Worm (Caenorhabditis elegans) whole organism, L4 larva: ENCODE data around the gene F28D1.6.

Experiments
- D1046.2 ChIP-seq: fragments of 200-800 bp; sonication (Bioruptor generic); IDR thresholded peaks from 2 replicates; pipeline ENCODE4 v1.3.6; 2022; ENCODE audit warnings: missing genetic modification characterization, missing compliant biosample characterization
- F10B5.3 ChIP-seq: sonication (generic microtip); optimal IDR thresholded peaks from 2 replicates; lab custom pipeline; 2016; ENCODE audit warnings: mild to moderate bottlenecking, missing genetic modification characterization, missing compliant biosample characterization
- F26F4.8 ChIP-seq: fragments of 200-800 bp; sonication (Bioruptor generic); conservative IDR thresholded peaks from 2 replicates; pipeline ENCODE4 v1.3.6; 2022; ENCODE audit warnings: missing genetic modification characterization, missing compliant biosample characterization
- F37D6.2 ChIP-seq: sonication (generic microtip); optimal IDR thresholded peaks from 2 replicates; lab custom pipeline; 2016; ENCODE audit warnings: mild to moderate bottlenecking, missing genetic modification characterization, missing compliant biosample characterization
- Y105C5A.15 ChIP-seq: fragments of 200-800 bp; sonication (Bioruptor generic); IDR thresholded peaks from 2 replicates; pipeline ENCODE4 v1.3.6; 2022; ENCODE audit warnings: missing genetic modification characterization, missing compliant biosample characterization
- ZK546.5 ChIP-seq, 2 experiments: sonication (generic microtip); optimal IDR thresholded peaks; 2 replicates each; lab custom pipeline; 2017; ENCODE audit warnings: missing biosample characterization in 2 of 2, missing genetic modification characterization in 2 of 2
- ama-1 ChIP-seq: fragments of 150-350 bp; optimal IDR thresholded peaks from 2 replicates; lab custom pipeline; 2014; ENCODE audit warnings: inconsistent platforms, mixed read lengths
- arid-1 ChIP-seq: fragments of 200-800 bp; sonication (Bioruptor generic); conservative IDR thresholded peaks from 2 replicates; pipeline ENCODE4 v1.3.6; 2022; ENCODE audit warnings: missing genetic modification reagents, missing genetic modification characterization, missing compliant biosample characterization
- attf-4 ChIP-seq: sonication (generic microtip); optimal IDR thresholded peaks from 3 replicates; lab custom pipeline; 2017; ENCODE audit warnings: missing biosample characterization, missing genetic modification characterization
- ceh-28 ChIP-seq: fragments of 150-350 bp; optimal IDR thresholded peaks from 2 replicates; lab custom pipeline; 2014; ENCODE audit warnings: missing biosample characterization, missing genetic modification reagents, missing genetic modification characterization
- ceh-62 ChIP-seq: sonication (generic microtip); optimal IDR thresholded peaks from 2 replicates; lab custom pipeline; 2017; ENCODE audit warnings: missing biosample characterization, missing genetic modification characterization
- cey-2 ChIP-seq: sonication (generic microtip); optimal IDR thresholded peaks from 3 replicates; lab custom pipeline; 2017; ENCODE audit warnings: missing genetic modification characterization, mild to moderate bottlenecking, missing compliant biosample characterization, antibody characterized with exemption, borderline replicate concordance; ENCODE audit not compliant: insufficient read depth
- daf-16 ChIP-seq, 3 experiments: sonication (generic microtip); optimal IDR thresholded peaks; 2 replicates each; lab custom pipeline; 2016 to 2017; ENCODE audit warnings: missing genetic modification characterization in 3 of 3, missing genetic modification reagents in 3 of 3, mild to moderate bottlenecking in 2 of 3, missing compliant biosample characterization in 2 of 3, missing biosample characterization in 1 of 3, moderate library complexity in 1 of 3
- dmd-6 ChIP-seq: fragments of 200-800 bp; sonication (Bioruptor generic); IDR thresholded peaks from 2 replicates; pipeline ENCODE4 v1.3.6; 2022; ENCODE audit warnings: missing genetic modification reagents, missing genetic modification characterization, missing compliant biosample characterization
- dpl-1 ChIP-seq: fragments of 150-350 bp; optimal IDR thresholded peaks from 2 replicates; lab custom pipeline; 2014; ENCODE audit warnings: missing biosample characterization, missing genetic modification reagents, missing genetic modification characterization
- duxl-1 ChIP-seq: sonication (generic microtip); optimal IDR thresholded peaks from 2 replicates; lab custom pipeline; 2016; ENCODE audit warnings: mild to moderate bottlenecking, missing genetic modification characterization, moderate library complexity, missing compliant biosample characterization; ENCODE audit not compliant: poor library complexity
- fos-1 ChIP-seq: fragments of 150-350 bp; optimal IDR thresholded peaks from 2 replicates; lab custom pipeline; 2014; ENCODE audit warnings: missing biosample characterization, missing genetic modification characterization
- hif-1 ChIP-seq, 2 experiments: sonication (generic microtip); optimal IDR thresholded peaks; 2 replicates each; lab custom pipeline; 2016 to 2017; ENCODE audit warnings: missing compliant biosample characterization in 2 of 2, missing genetic modification characterization in 2 of 2, missing genetic modification reagents in 2 of 2, missing genotype in 2 of 2, mild to moderate bottlenecking in 1 of 2
- hlh-30 ChIP-seq: sonication (generic microtip); optimal IDR thresholded peaks from 2 replicates; lab custom pipeline; 2017; ENCODE audit warnings: antibody characterized with exemption, mild to moderate bottlenecking, missing genetic modification characterization, missing compliant biosample characterization; ENCODE audit not compliant: insufficient read depth
- hmg-1.1 ChIP-seq: fragments of 200-800 bp; sonication (Bioruptor generic); IDR thresholded peaks from 2 replicates; pipeline ENCODE4 v1.3.6; 2022; ENCODE audit warnings: missing genetic modification reagents, missing genetic modification characterization, missing compliant biosample characterization
- lim-7 ChIP-seq: fragments of 200-800 bp; sonication (Bioruptor generic); IDR thresholded peaks from 2 replicates; pipeline ENCODE4 v1.3.6; 2022; ENCODE audit warnings: missing genetic modification characterization, missing compliant biosample characterization
- lin-13 ChIP-seq: fragments of 150-350 bp; optimal IDR thresholded peaks from 2 replicates; lab custom pipeline; 2014; ENCODE audit warnings: missing biosample characterization, missing genetic modification reagents, missing genetic modification characterization
- lin-38 ChIP-seq: fragments of 200-800 bp; sonication (Bioruptor generic); IDR thresholded peaks from 2 replicates; pipeline ENCODE4 v1.3.6; 2022; ENCODE audit warnings: missing genetic modification reagents, missing genetic modification characterization, missing compliant biosample characterization
- lsy-2 ChIP-seq, 2 experiments: fragments of 150-350 bp in 1 of 2; sonication (generic microtip) in 1 of 2; optimal IDR thresholded peaks; 2 replicates each; lab custom pipeline; 2014 to 2017; ENCODE audit warnings: missing biosample characterization in 2 of 2, missing genetic modification characterization in 2 of 2
- madf-9 ChIP-seq: fragments of 200-800 bp; sonication (Bioruptor generic); conservative IDR thresholded peaks from 2 replicates; pipeline ENCODE4 v1.3.6; 2022; ENCODE audit warnings: missing genetic modification reagents, missing genetic modification characterization, missing compliant biosample characterization
- mdl-1 ChIP-seq, 2 experiments: fragments of 150-350 bp in 1 of 2; sonication (generic microtip) in 1 of 2; optimal IDR thresholded peaks; 2 replicates each; lab custom pipeline; 2014 to 2017; ENCODE audit warnings: missing biosample characterization in 2 of 2, missing genetic modification characterization in 2 of 2
- mxl-2 ChIP-seq: fragments of 200-800 bp; sonication (Bioruptor generic); conservative IDR thresholded peaks from 2 replicates; pipeline ENCODE4 v1.3.6; 2022; ENCODE audit warnings: missing genetic modification reagents, missing genetic modification characterization, missing compliant biosample characterization
- nhr-10 ChIP-seq: fragments of 150-350 bp; optimal IDR thresholded peaks from 2 replicates; lab custom pipeline; 2014; ENCODE audit warnings: missing biosample characterization, missing genetic modification characterization
- nhr-102 ChIP-seq: sonication (generic microtip); optimal IDR thresholded peaks from 2 replicates; lab custom pipeline; 2016; ENCODE audit warnings: mild to moderate bottlenecking, missing genetic modification characterization, moderate library complexity, missing compliant biosample characterization
- nhr-111 ChIP-seq: fragments of 200-800 bp; sonication (Bioruptor generic); optimal IDR thresholded peaks from 2 replicates; lab custom pipeline; 2018; ENCODE audit warnings: mild to moderate bottlenecking, missing genetic modification characterization, missing compliant biosample characterization
- nhr-28 ChIP-seq: fragments of 150-350 bp; optimal IDR thresholded peaks from 2 replicates; lab custom pipeline; 2014; ENCODE audit warnings: missing biosample characterization, missing genetic modification characterization
- nhr-42 ChIP-seq: fragments of 200-800 bp; sonication (Bioruptor generic); IDR thresholded peaks from 2 replicates; pipeline ENCODE4 v1.3.6; 2022; ENCODE audit warnings: missing genetic modification characterization, missing compliant biosample characterization
- nhr-48 ChIP-seq: sonication (generic microtip); optimal IDR thresholded peaks from 2 replicates; lab custom pipeline; 2016; ENCODE audit warnings: mild to moderate bottlenecking, missing genetic modification characterization, missing compliant biosample characterization
- nhr-6 ChIP-seq: fragments of 150-350 bp; optimal IDR thresholded peaks from 2 replicates; lab custom pipeline; 2014; ENCODE audit warnings: missing biosample characterization, missing genetic modification characterization
- nhr-76 ChIP-seq: fragments of 150-350 bp; optimal IDR thresholded peaks from 2 replicates; lab custom pipeline; 2014; ENCODE audit warnings: missing biosample characterization, missing genetic modification characterization
- pha-4 ChIP-seq, 2 experiments: fragments of 150-350 bp in 1 of 2; fragments of 200-800 bp in 1 of 2; sonication (Bioruptor generic) in 1 of 2; IDR thresholded peaks in 1 of 2; optimal IDR thresholded peaks in 1 of 2; 2 replicates each; pipeline versions ENCODE4 v1.3.6 to Lab custom; 2014 to 2022; ENCODE audit warnings: missing genetic modification characterization in 2 of 2, missing genetic modification reagents in 2 of 2, missing biosample characterization in 1 of 2, missing compliant biosample characterization in 1 of 2
- php-3 ChIP-seq: fragments of 200-800 bp; sonication (Bioruptor generic); IDR thresholded peaks from 2 replicates; pipeline ENCODE4 v1.3.6; 2022; ENCODE audit warnings: missing genetic modification reagents, missing genetic modification characterization, missing compliant biosample characterization
- saeg-2 ChIP-seq: fragments of 200-800 bp; sonication (Bioruptor generic); IDR thresholded peaks from 2 replicates; pipeline ENCODE4 v1.3.6; 2022; ENCODE audit warnings: missing genetic modification reagents, missing genetic modification characterization, missing compliant biosample characterization
- skn-1 ChIP-seq: fragments of 150-350 bp; optimal IDR thresholded peaks from 2 replicates; lab custom pipeline; 2014; ENCODE audit warnings: missing biosample characterization, missing genetic modification characterization
- snpc-1.2 ChIP-seq: fragments of 200-800 bp; sonication (Bioruptor generic); IDR thresholded peaks from 2 replicates; pipeline ENCODE4 v1.3.6; 2022; ENCODE audit warnings: missing genetic modification reagents, missing genetic modification characterization, missing compliant biosample characterization
- spr-1 ChIP-seq: sonication (generic microtip); optimal IDR thresholded peaks from 2 replicates; lab custom pipeline; 2016; ENCODE audit warnings: mild to moderate bottlenecking, missing genetic modification characterization, missing compliant biosample characterization
- tag-97 ChIP-seq: fragments of 200-800 bp; sonication (Bioruptor generic); IDR thresholded peaks from 2 replicates; pipeline ENCODE4 v1.3.6; 2022; ENCODE audit warnings: missing genetic modification characterization, missing compliant biosample characterization
- tra-1 ChIP-seq: fragments of 200-800 bp; sonication (Bioruptor generic); IDR thresholded peaks from 2 replicates; pipeline ENCODE4 v1.3.6; 2022; ENCODE audit warnings: missing genetic modification reagents, missing genetic modification characterization, missing compliant biosample characterization
- unc-39 ChIP-seq: sonication (generic microtip); optimal IDR thresholded peaks from 2 replicates; lab custom pipeline; 2017; ENCODE audit warnings: missing biosample characterization, missing genetic modification characterization
- unc-62 ChIP-seq, 3 experiments: fragments of 150-350 bp in 1 of 3; sonication (generic microtip); optimal IDR thresholded peaks in 2 of 3; peaks in 1 of 3; 1 replicate in 1 of 3; 2 replicates in 2 of 3; lab custom pipeline; 2014 to 2017; ENCODE audit warnings: missing biosample characterization in 3 of 3, missing genetic modification characterization in 3 of 3, missing genetic modification reagents in 3 of 3, missing genotype in 1 of 3
- vab-7 ChIP-seq: fragments of 200-800 bp; sonication (Bioruptor generic); IDR thresholded peaks from 2 replicates; pipeline ENCODE4 v1.3.6; 2022; ENCODE audit warnings: missing genetic modification reagents, missing genetic modification characterization, missing compliant biosample characterization
- zfp-2 ChIP-seq: sonication (generic microtip); optimal IDR thresholded peaks from 2 replicates; lab custom pipeline; 2016; ENCODE audit warnings: mild to moderate bottlenecking, missing genetic modification characterization, missing compliant biosample characterization
- zfp-3 ChIP-seq: fragments of 200-800 bp; sonication (Bioruptor generic); conservative IDR thresholded peaks from 2 replicates; pipeline ENCODE4 v1.3.6; 2022; ENCODE audit warnings: missing genetic modification reagents, missing genetic modification characterization, missing compliant biosample characterization

F28D1.6 gene

ce11 chrIV:12417536-12418195 is 32.7 kb upstream of the F28D1.6 start, which contains the start of gene F08G5.3 (continued):
- no peak for TF ChIP-seq cey-2 (tag; lab: Kevin White, UChicago)
- no peak for TF ChIP-seq F37D6.2 (tag; lab: Kevin White, UChicago)
- peak in 1 of 2 experiments; percentile 58 for TF ChIP-seq lsy-2 (tag; optimal IDR thresholded peaks at IDR 0.05; lab: Kevin White, UChicago)
- TF ChIP-seq pha-4 (GFP tag; IDR thresholded peaks at IDR 0.05; lab: Robert Waterston, UW): peak; percentile 91
- TF ChIP-seq pha-4 (tag; optimal IDR thresholded peaks at IDR 0.05; lab: Kevin White, UChicago): no peak
- peak; percentile 81 for TF ChIP-seq zfp-3 (GFP tag; lab: Robert Waterston, UW)
- TF ChIP-seq F26F4.8 (GFP tag; lab: Robert Waterston, UW): peak; percentile 90
- no peak for TF ChIP-seq ceh-62 (tag; lab: Kevin White, UChicago)
- TF ChIP-seq unc-62 (GFP tag; optimal IDR thresholded peaks at IDR 0.05 in 1 of 2; lab: Kevin White, UChicago): no peak
- TF ChIP-seq unc-62 (tag; optimal IDR thresholded peaks at IDR 0.05; lab: Kevin White, UChicago): no peak
- no peak for TF ChIP-seq zfp-2 (tag; lab: Kevin White, UChicago)
- peak; percentile 91 for TF ChIP-seq snpc-1.2
- TF ChIP-seq lim-7 (GFP tag; lab: Robert Waterston, UW): peak; percentile 95
- TF ChIP-seq ama-1: no peak
- peak; percentile 15 for TF ChIP-seq nhr-28 (tag; lab: Kevin White, UChicago)
- peak; percentile 69 for TF ChIP-seq nhr-111 (GFP tag; lab: Kevin White, UChicago)
- peak; percentile 91 for TF ChIP-seq vab-7 (GFP tag; lab: Robert Waterston, UW)
- peak; percentile 31; the same call in 1 of the 2 replicates for TF ChIP-seq php-3
- TF ChIP-seq daf-16 (GFP tag; optimal IDR thresholded peaks at IDR 0.05; lab: Kevin White, UChicago): peak in 1 of 2 experiments; percentile 80
- TF ChIP-seq daf-16 (tag; optimal IDR thresholded peaks at IDR 0.05; lab: Kevin White, UChicago): peak; percentile 44
- TF ChIP-seq hif-1 (tag; optimal IDR thresholded peaks at IDR 0.05; lab: Kevin White, UChicago): peak in 1 of 2 experiments; percentile 33
- TF ChIP-seq nhr-42 (GFP tag; lab: Robert Waterston, UW): no peak
- 0 out of 2 replicates have a peak, but pooled peaks have one; percentile 34 for TF ChIP-seq mxl-2 (GFP tag; lab: Robert Waterston, UW)
- no peak for TF ChIP-seq fos-1
- no peak for TF ChIP-seq dpl-1 (GFP tag; lab: Kevin White, UChicago)
- TF ChIP-seq nhr-6 (tag; lab: Kevin White, UChicago): peak; percentile 50
- no peak for TF ChIP-seq spr-1 (tag; lab: Kevin White, UChicago)
- peak; percentile 37 for TF ChIP-seq duxl-1 (tag; lab: Kevin White, UChicago)
- TF ChIP-seq Y105C5A.15 (GFP tag; lab: Robert Waterston, UW): peak; percentile 85; the same call in 1 of the 2 replicates
- TF ChIP-seq nhr-76 (tag; lab: Kevin White, UChicago): no peak
- TF ChIP-seq ZK546.5 (tag; optimal IDR thresholded peaks at IDR 0.05; lab: Kevin White, UChicago): no peak
- TF ChIP-seq tra-1: peak; percentile 78
- peak; percentile 59 for TF ChIP-seq hlh-30 (tag; lab: Kevin White, UChicago)
- TF ChIP-seq saeg-2 (GFP tag; lab: Robert Waterston, UW): peak; percentile 66; the same call in 1 of the 2 replicates
- no peak for TF ChIP-seq unc-39 (tag; lab: Kevin White, UChicago)
- no peak for TF ChIP-seq skn-1 (tag; lab: Kevin White, UChicago)
- TF ChIP-seq dmd-6: peak; percentile 46
- peak; percentile 82; the same call in 1 of the 2 replicates for TF ChIP-seq D1046.2
- no peak for TF ChIP-seq lin-13 (GFP tag; lab: Kevin White, UChicago)
- TF ChIP-seq nhr-102 (tag; lab: Kevin White, UChicago): peak; percentile 65
- TF ChIP-seq attf-4 (tag; lab: Kevin White, UChicago): no peak
- peak; percentile 23 for TF ChIP-seq nhr-48 (tag; lab: Kevin White, UChicago)
- TF ChIP-seq madf-9 (GFP tag; lab: Robert Waterston, UW): no peak
- no peak for TF ChIP-seq ceh-28 (tag; lab: Kevin White, UChicago)
- no peak for TF ChIP-seq nhr-10
- TF ChIP-seq tag-97 (GFP tag; lab: Robert Waterston, UW): no peak
- peak; percentile 82 for TF ChIP-seq lin-38 (GFP tag; lab: Robert Waterston, UW)
- no peak for TF ChIP-seq F10B5.3 (tag; lab: Kevin White, UChicago)
- TF ChIP-seq mdl-1 (tag; optimal IDR thresholded peaks at IDR 0.05; lab: Kevin White, UChicago): no peak
- TF ChIP-seq hmg-1.1: peak; percentile 76
- peak; percentile 86 for TF ChIP-seq arid-1 (GFP tag; lab: Robert Waterston, UW)
